Fruit fly (Drosophila melanogaster) whole organism, embryonic: ENCODE data around the gene sv.

Source experiments
- Bgb ChIP-seq: fragments of 200-800 bp; sonication (Bioruptor generic); IDR thresholded peaks from 2 replicates; pipeline ENCODE4 v1.3.6; 2022; ENCODE audit warnings: missing biosample characterization, missing genetic modification characterization; ENCODE audit not compliant: partially characterized antibody
- CG10462 ChIP-seq: fragments of 200-800 bp; sonication (Bioruptor generic); optimal IDR thresholded peaks from 2 replicates; lab custom pipeline; 2016; ENCODE audit warnings: missing biosample characterization, missing genetic modification characterization
- CG12155 ChIP-seq: fragments of 200-800 bp; sonication (Bioruptor generic); optimal IDR thresholded peaks from 3 replicates; lab custom pipeline; 2016; ENCODE audit warnings: missing biosample characterization, missing genetic modification characterization
- CG13296 ChIP-seq: fragments of 200-800 bp; sonication (Bioruptor generic); optimal IDR thresholded peaks from 3 replicates; lab custom pipeline; 2018; ENCODE audit warnings: missing biosample characterization, mild to moderate bottlenecking, missing genetic modification characterization
- CG14014 ChIP-seq: fragments of 200-800 bp; sonication (Bioruptor generic); IDR thresholded peaks from 2 replicates; pipeline ENCODE4 v1.3.6; 2022; ENCODE audit warnings: missing biosample characterization, missing genetic modification characterization
- CG14050 ChIP-seq: fragments of 200-800 bp; sonication (Bioruptor generic); IDR thresholded peaks from 3 replicates; pipeline ENCODE4 v1.3.6; 2022; ENCODE audit warnings: missing biosample characterization, missing genetic modification characterization
- CG15601 ChIP-seq: fragments of 200-800 bp; sonication (Bioruptor generic); optimal IDR thresholded peaks from 3 replicates; lab custom pipeline; 2019; ENCODE audit warnings: missing biosample characterization, mild to moderate bottlenecking, missing genetic modification characterization, moderate library complexity
- CG17186 ChIP-seq: fragments of 200-800 bp; sonication (Bioruptor generic); optimal IDR thresholded peaks from 3 replicates; lab custom pipeline; 2017; ENCODE audit warnings: missing biosample characterization, missing genetic modification reagents, missing genetic modification characterization
- CG1792 ChIP-seq: fragments of 200-800 bp; sonication (Bioruptor generic); optimal IDR thresholded peaks from 2 replicates; lab custom pipeline; 2016; ENCODE audit warnings: missing biosample characterization, missing genetic modification characterization
- CG2875 ChIP-seq: fragments of 200-800 bp; sonication (Bioruptor generic); optimal IDR thresholded peaks from 2 replicates; lab custom pipeline; 2017; ENCODE audit warnings: missing biosample characterization, mild to moderate bottlenecking, missing genetic modification characterization, missing genetic modification reagents
- CG34376 ChIP-seq: fragments of 200-800 bp; sonication (Bioruptor generic); optimal IDR thresholded peaks from 2 replicates; lab custom pipeline; 2018; ENCODE audit warnings: missing biosample characterization, mild to moderate bottlenecking, missing genetic modification characterization
- CG34422 ChIP-seq: fragments of 200-800 bp; sonication (Bioruptor generic); IDR thresholded peaks from 3 replicates; pipeline ENCODE4 v1.3.6; 2022; ENCODE audit warnings: missing biosample characterization, missing genetic modification characterization
- CG4424 ChIP-seq: fragments of 200-800 bp; sonication (Bioruptor generic); optimal IDR thresholded peaks from 3 replicates; lab custom pipeline; 2016; ENCODE audit warnings: missing biosample characterization, missing genetic modification characterization
- CG6254 ChIP-seq: fragments of 200-800 bp; sonication (Bioruptor generic); optimal IDR thresholded peaks from 3 replicates; lab custom pipeline; 2017; ENCODE audit warnings: mild to moderate bottlenecking, missing biosample characterization, missing genetic modification reagents, missing genetic modification characterization
- CG6654 ChIP-seq: fragments of 200-800 bp; sonication (Bioruptor generic); optimal IDR thresholded peaks from 2 replicates; lab custom pipeline; 2017; ENCODE audit warnings: missing biosample characterization, mild to moderate bottlenecking, missing genetic modification characterization
- CG6689 ChIP-seq: fragments of 200-800 bp; sonication (Bioruptor generic); IDR thresholded peaks from 2 replicates; pipeline ENCODE4 v1.3.6; 2022; ENCODE audit warnings: missing biosample characterization, missing genetic modification characterization
- CG7745 ChIP-seq: fragments of 200-800 bp; sonication (Bioruptor generic); optimal IDR thresholded peaks from 2 replicates; lab custom pipeline; 2018; ENCODE audit warnings: missing biosample characterization, mild to moderate bottlenecking, missing genetic modification characterization, moderate library complexity
- CG8765 ChIP-seq: fragments of 200-800 bp; sonication (Bioruptor generic); IDR thresholded peaks from 2 replicates; pipeline ENCODE4 v1.3.6; 2022; ENCODE audit warnings: missing biosample characterization, missing genetic modification characterization
- CG8944 ChIP-seq: fragments of 200-800 bp; sonication (Bioruptor generic); optimal IDR thresholded peaks from 3 replicates; lab custom pipeline; 2016; ENCODE audit warnings: missing biosample characterization, missing genetic modification characterization
- Deaf1 ChIP-seq: fragments of 200-800 bp; optimal IDR thresholded peaks from 3 replicates; lab custom pipeline; 2019; ENCODE audit warnings: missing biosample characterization, mild to moderate bottlenecking, missing genetic modification characterization, moderate library complexity
- Dfd ChIP-seq, 2 experiments: fragments of >200 bp; optimal IDR thresholded peaks; 2 replicates each; lab custom pipeline; 2017; ENCODE audit warnings: missing biosample characterization in 2 of 2, missing genetic modification characterization in 2 of 2
- Ets65A ChIP-seq: fragments of 200-800 bp; sonication (Bioruptor generic); peaks from one replicate; lab custom pipeline; 2016; ENCODE audit warnings: missing biosample characterization, missing genetic modification characterization
- Gug ChIP-seq: fragments of 200-800 bp; sonication (Bioruptor generic); IDR thresholded peaks from 4 replicates; pipeline ENCODE4 v1.3.6; 2022; ENCODE audit warnings: missing biosample characterization, missing genetic modification characterization
- HLH3B ChIP-seq: fragments of 200-800 bp; sonication (Bioruptor generic); IDR thresholded peaks from 2 replicates; pipeline ENCODE4 v1.3.6; 2022; ENCODE audit warnings: missing biosample characterization, missing genetic modification characterization
- Hmx ChIP-seq: fragments of 200-800 bp; sonication (Bioruptor generic); optimal IDR thresholded peaks from 2 replicates; lab custom pipeline; 2016; ENCODE audit warnings: missing biosample characterization, missing genetic modification characterization
- Hr51 ChIP-seq, 2 experiments: fragments of 200-800 bp; sonication (Bioruptor generic); optimal IDR thresholded peaks; 2 replicates in 1 of 2; 3 replicates in 1 of 2; lab custom pipeline; 2016 to 2018; ENCODE audit warnings: missing biosample characterization in 2 of 2, missing genetic modification characterization in 2 of 2, mild to moderate bottlenecking in 1 of 2, moderate library complexity in 1 of 2
- Kr ChIP-seq: fragments of 200-800 bp; sonication (Bioruptor generic); optimal IDR thresholded peaks from 2 replicates; lab custom pipeline; 2017; ENCODE audit warnings: missing biosample characterization, mild to moderate bottlenecking, missing genetic modification characterization
- Med ChIP-seq: fragments of 200-800 bp; sonication (Bioruptor generic); peaks from one replicate; lab custom pipeline; 2016; ENCODE audit warnings: missing biosample characterization, missing genetic modification characterization, mild to moderate bottlenecking, inconsistent platforms, moderate library complexity
- NK7.1 ChIP-seq: fragments of 200-800 bp; sonication (Bioruptor generic); optimal IDR thresholded peaks from 3 replicates; lab custom pipeline; 2016; ENCODE audit warnings: missing biosample characterization, missing genetic modification characterization
- Oli ChIP-seq: fragments of 200-800 bp; sonication (Bioruptor generic); optimal IDR thresholded peaks from 2 replicates; lab custom pipeline; 2018; ENCODE audit warnings: missing biosample characterization, mild to moderate bottlenecking, missing genetic modification characterization, moderate library complexity
- Pdp1 ChIP-seq, 2 experiments: fragments of 200-800 bp; sonication (Bioruptor generic); optimal IDR thresholded peaks; 3 replicates each; lab custom pipeline; 2016; ENCODE audit warnings: missing biosample characterization in 2 of 2, missing genetic modification characterization in 2 of 2, mild to moderate bottlenecking in 1 of 2, moderate library complexity in 1 of 2
- Side ChIP-seq: fragments of 200-800 bp; sonication (Bioruptor generic); optimal IDR thresholded peaks from 2 replicates; lab custom pipeline; 2016; ENCODE audit warnings: missing biosample characterization, missing genetic modification characterization
- Six4 ChIP-seq: fragments of 200-800 bp; sonication (Bioruptor generic); optimal IDR thresholded peaks from 2 replicates; lab custom pipeline; 2016; ENCODE audit warnings: missing biosample characterization, missing genetic modification characterization
- Sry-δ ChIP-seq: fragments of 200-800 bp; sonication (Bioruptor generic); optimal IDR thresholded peaks from 2 replicates; lab custom pipeline; 2016; ENCODE audit warnings: missing biosample characterization, missing genetic modification characterization
- YL-1 ChIP-seq: fragments of 200-800 bp; sonication (Bioruptor generic); optimal IDR thresholded peaks from 3 replicates; lab custom pipeline; 2017; ENCODE audit warnings: missing biosample characterization, mild to moderate bottlenecking, missing genetic modification characterization
- ab ChIP-seq: fragments of 200-800 bp; sonication (Bioruptor generic); optimal IDR thresholded peaks from 2 replicates; lab custom pipeline; 2016; ENCODE audit warnings: missing biosample characterization, missing genetic modification characterization
- al ChIP-seq: fragments of 200-800 bp; sonication (Bioruptor generic); IDR thresholded peaks from 2 replicates; pipeline ENCODE4 v1.3.6; 2022; ENCODE audit warnings: missing biosample characterization, missing genetic modification characterization
- ara ChIP-seq: fragments of 200-800 bp; sonication (Bioruptor generic); IDR thresholded peaks from 2 replicates; pipeline ENCODE4 v1.3.6; 2022; ENCODE audit warnings: missing biosample characterization, missing genetic modification characterization
- ash1 ChIP-seq: fragments of 200-800 bp; sonication (Bioruptor generic); optimal IDR thresholded peaks from 2 replicates; lab custom pipeline; 2018; ENCODE audit warnings: missing biosample characterization, mild to moderate bottlenecking, missing genetic modification characterization
- chn ChIP-seq: fragments of 200-800 bp; sonication (Bioruptor generic); optimal IDR thresholded peaks from 2 replicates; lab custom pipeline; 2016; ENCODE audit warnings: missing biosample characterization, missing genetic modification characterization
- croc ChIP-seq: fragments of 200-800 bp; sonication (Bioruptor generic); conservative IDR thresholded peaks from 3 replicates; pipeline ENCODE4 v1.3.6; 2022; ENCODE audit warnings: missing biosample characterization, missing genetic modification characterization
- dmrt11E ChIP-seq: fragments of 200-800 bp; sonication (Bioruptor generic); optimal IDR thresholded peaks from 3 replicates; lab custom pipeline; 2018; ENCODE audit warnings: missing biosample characterization, mild to moderate bottlenecking, missing genetic modification characterization, moderate library complexity
- dpn ChIP-seq, 2 experiments: fragments of 200-800 bp; sonication (Bioruptor generic); optimal IDR thresholded peaks; 3 replicates each; lab custom pipeline; 2016; ENCODE audit warnings: missing biosample characterization in 2 of 2, missing genetic modification characterization in 2 of 2
- insv ChIP-seq, 2 experiments: fragments of 200-800 bp; sonication (Bioruptor generic); optimal IDR thresholded peaks; 3 replicates each; lab custom pipeline; 2016 to 2018; ENCODE audit warnings: missing biosample characterization in 2 of 2, missing genetic modification characterization in 2 of 2
- knrl ChIP-seq: fragments of 200-800 bp; sonication (Bioruptor generic); IDR thresholded peaks from 3 replicates; pipeline ENCODE4 v1.3.6; 2022; ENCODE audit warnings: missing biosample characterization, missing genetic modification characterization; ENCODE audit not compliant: partially characterized antibody
- nerfin-1 ChIP-seq: fragments of 200-800 bp; sonication (Bioruptor generic); optimal IDR thresholded peaks from 3 replicates; lab custom pipeline; 2019; ENCODE audit warnings: missing biosample characterization, mild to moderate bottlenecking, missing genetic modification characterization, moderate library complexity
- onecut ChIP-seq: fragments of 200-800 bp; sonication (Bioruptor generic); IDR thresholded peaks from 2 replicates; pipeline ENCODE4 v1.3.6; 2022; ENCODE audit warnings: missing biosample characterization, missing genetic modification characterization
- salm ChIP-seq: fragments of 200-800 bp; sonication (Bioruptor generic); optimal IDR thresholded peaks from 2 replicates; lab custom pipeline; 2018; ENCODE audit warnings: missing biosample characterization, mild to moderate bottlenecking, missing genetic modification characterization
- slou ChIP-seq: fragments of 200-800 bp; sonication (Bioruptor generic); optimal IDR thresholded peaks from 3 replicates; lab custom pipeline; 2016; ENCODE audit warnings: missing biosample characterization, missing genetic modification characterization
- tna ChIP-seq: fragments of 200-800 bp; sonication (Bioruptor generic); IDR thresholded peaks from 2 replicates; pipeline ENCODE4 v1.3.6; 2022; ENCODE audit warnings: missing biosample characterization, missing genetic modification characterization; ENCODE audit not compliant: partially characterized antibody

sv gene

DNA sequence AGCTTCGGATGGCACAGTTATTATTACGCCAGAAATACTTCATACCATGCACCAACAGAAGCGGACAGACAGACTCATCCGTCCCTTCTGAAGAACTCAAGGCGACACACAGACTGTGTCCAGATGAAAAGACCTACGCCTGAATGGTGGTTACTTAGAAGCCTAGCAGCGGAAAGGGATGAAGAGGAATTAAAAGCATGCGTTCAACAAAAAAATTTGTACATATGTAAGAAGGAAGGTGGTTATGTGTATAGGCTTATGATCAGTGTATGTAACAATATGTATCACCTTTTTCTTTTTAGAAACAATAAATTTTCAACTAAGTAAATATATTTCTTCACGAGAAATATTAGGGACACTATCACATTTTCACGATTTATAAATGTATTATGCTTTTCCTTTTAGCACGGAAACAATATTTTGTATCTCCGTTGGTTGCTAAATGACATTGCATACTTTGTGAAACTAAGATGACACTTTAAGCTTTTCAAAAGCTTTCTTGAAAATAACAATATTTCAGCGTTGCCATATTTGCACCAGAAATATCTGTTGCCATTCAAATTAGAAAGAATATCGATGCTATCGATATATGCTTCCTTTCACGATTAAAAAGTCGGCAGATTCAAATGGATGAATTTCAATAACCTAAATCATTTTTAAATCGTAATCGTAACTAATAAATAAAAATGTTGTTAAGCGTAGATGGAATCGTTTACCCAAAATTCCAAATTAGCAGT, 4.1 kb upstream of the sv start, which contains the start of gene Actbeta (continued):
- TF ChIP-seq ab (no peak), HLH3B (GFP tag; lab: Robert Waterston, UW) (no peak), dmrt11E (tag; lab: Kevin White, UChicago) (no peak), NK7.1 (GFP tag; lab: Kevin White, UChicago) (no peak), CG13296 (GFP tag; lab: Kevin White, UChicago) (no peak), CG6254 (GFP tag; lab: Kevin White, UChicago) (no peak), CG4424 (no peak), Bgb (peak; percentile 95), Hmx (GFP tag; lab: Kevin White, UChicago) (no peak), CG1792 (GFP tag; lab: Kevin White, UChicago) (no peak), YL-1 (GFP tag; lab: Kevin White, UChicago) (peak; percentile 32), Med (no peak), CG7745 (no peak), Six4 (GFP tag; lab: Kevin White, UChicago) (no peak), CG10462 (GFP tag; lab: Kevin White, UChicago) (no peak), chn (GFP tag; lab: Kevin White, UChicago) (no peak), Kr (GFP tag; lab: Kevin White, UChicago) (no peak), CG2875 (GFP tag; lab: Kevin White, UChicago) (no peak), dpn (GFP tag; optimal IDR thresholded peaks at IDR 0.05; lab: Kevin White, UChicago) (no peak), CG34376 (GFP tag; lab: Kevin White, UChicago) (no peak), ara (GFP tag; lab: Robert Waterston, UW) (no peak), Gug (no peak), onecut (GFP tag; lab: Robert Waterston, UW) (no peak), Side (GFP tag; lab: Kevin White, UChicago) (no peak), CG17186 (GFP tag; lab: Kevin White, UChicago) (no peak), CG34422 (GFP tag; lab: Robert Waterston, UW) (no peak), CG8765 (no peak), Sry-δ (GFP tag; lab: Kevin White, UChicago) (peak; percentile 75), nerfin-1 (tag; lab: Kevin White, UChicago) (no peak), CG6654 (no peak), CG6689 (no peak), Pdp1 (GFP tag; optimal IDR thresholded peaks at IDR 0.05; lab: Kevin White, UChicago) (peak in 1 of 2 experiments; percentile 7), croc (GFP tag; lab: Robert Waterston, UW) (no peak), Ets65A (GFP tag; lab: Kevin White, UChicago) (no peak), al (GFP tag; lab: Robert Waterston, UW) (no peak), CG14014 (GFP tag; lab: Robert Waterston, UW) (no peak), knrl (GFP tag; lab: Robert Waterston, UW) (peak; percentile 90; the same call in 2 of the 3 replicates), insv (GFP tag; optimal IDR thresholded peaks at IDR 0.05; lab: Kevin White, UChicago) (peak in 1 of 2 experiments; percentile 79), Oli (tag; lab: Kevin White, UChicago) (no peak), CG8944 (GFP tag; lab: Kevin White, UChicago) (no peak), CG14050 (GFP tag; lab: Robert Waterston, UW) (no peak), CG15601 (tag; lab: Kevin White, UChicago) (peak; percentile 10), Dfd (GFP tag; optimal IDR thresholded peaks at IDR 0.05; lab: Kevin White, UChicago) (no peak), Deaf1 (no peak), CG12155 (GFP tag; lab: Kevin White, UChicago) (no peak), slou (GFP tag; lab: Kevin White, UChicago) (no peak), tna (peak; percentile 85), ash1 (GFP tag; lab: Kevin White, UChicago) (no peak), salm (tag; lab: Kevin White, UChicago) (no peak), Hr51 (GFP tag; optimal IDR thresholded peaks at IDR 0.05; lab: Kevin White, UChicago) (no peak)
